Fruit fly (Drosophila melanogaster): ENCODE measurements around the gene neo.
A peak's percentile ranks its signal among the peaks of the same experiment; 100 is the strongest.

Gene neo

dm6 chr3R:29773833-29774324 is 45.1 kb upstream of the neo start (continued):
- TF ChIP-seq CG33557 (GFP tag; optimal IDR thresholded peaks at IDR 0.05) (no peak), btn (GFP tag; optimal IDR thresholded peaks at IDR 0.05) (peak; percentile 23), pros (GFP tag; optimal IDR thresholded peaks at IDR 0.05) (no peak), tgo (GFP tag; IDR thresholded peaks at IDR 0.05) (peak; percentile 80), sd (tag; optimal IDR thresholded peaks at IDR 0.05) (no peak), pfk (GFP tag; optimal IDR thresholded peaks at IDR 0.05) (no peak), hbn (GFP tag; IDR thresholded peaks at IDR 0.05; ENCODE audit: partially characterized antibody) (no peak), Drgx (GFP tag; IDR thresholded peaks at IDR 0.05) (peak; percentile 71), nom (GFP tag; optimal IDR thresholded peaks at IDR 0.05) (peak; percentile 19), croc (GFP tag; conservative IDR thresholded peaks at IDR 0.05) (peak; percentile 55; the same call in 2 of the 3 replicates), az2 (GFP tag; optimal IDR thresholded peaks at IDR 0.05) (peak; percentile 65), usp (GFP tag; optimal IDR thresholded peaks at IDR 0.05) (no peak), da (GFP tag; optimal IDR thresholded peaks at IDR 0.05) (no peak), Atf-2 (GFP tag; optimal IDR thresholded peaks at IDR 0.05) (peak; percentile 75), CG12299 (tag; optimal IDR thresholded peaks at IDR 0.05) (peak; percentile 12), CG2678 (tag; optimal IDR thresholded peaks at IDR 0.05) (peak; percentile 84), jing (GFP tag; optimal IDR thresholded peaks at IDR 0.05) (peak; percentile 52), CG32532 (GFP tag; IDR thresholded peaks at IDR 0.05) (peak; percentile 82), onecut (GFP tag; IDR thresholded peaks at IDR 0.05) (peak; percentile 10; the same call in 1 of the 2 replicates), sna (GFP tag; IDR thresholded peaks at IDR 0.05; ENCODE audit: partially characterized antibody) (no peak), so (GFP tag; IDR thresholded peaks at IDR 0.05) (peak; percentile 57; the same call in 2 of the 3 replicates), lab (GFP tag; optimal IDR thresholded peaks at IDR 0.05) (peak; percentile 72), CG15696 (tag; optimal IDR thresholded peaks at IDR 0.05) (peak; percentile 47), toy (GFP tag; IDR thresholded peaks at IDR 0.05) (peak; percentile 74), CG3838 (GFP tag; optimal IDR thresholded peaks at IDR 0.05) (no peak), al (GFP tag; IDR thresholded peaks at IDR 0.05) (peak; percentile 76), nerfin-1 (tag; optimal IDR thresholded peaks at IDR 0.05) (no peak), sob (GFP tag; IDR thresholded peaks at IDR 0.05) (peak; percentile 70), MTF-1 (GFP tag; optimal IDR thresholded peaks at IDR 0.05; ENCODE audit: borderline replicate concordance) (no peak), CG10321 (GFP tag; IDR thresholded peaks at IDR 0.05) (no peak), Atf3 (GFP tag; optimal IDR thresholded peaks at IDR 0.05) (peak; percentile 42), CG1832 (GFP tag; optimal IDR thresholded peaks at IDR 0.05) (no peak), Sox102F (GFP tag; optimal IDR thresholded peaks at IDR 0.05) (peak; percentile 77), ssp (GFP tag; IDR thresholded peaks at IDR 0.05) (peak; percentile 59), Nf-YA (GFP tag; IDR thresholded peaks at IDR 0.05) (peak; percentile 42; the same call in 1 of the 2 replicates), CG1603 (tag; optimal IDR thresholded peaks at IDR 0.05) (peak; percentile 23), CG3995 (GFP tag; optimal IDR thresholded peaks at IDR 0.05) (peak; percentile 32), Antp (GFP tag; optimal IDR thresholded peaks at IDR 0.05) (peak; percentile 74), Dfd (GFP tag; optimal IDR thresholded peaks at IDR 0.05) (no peak), bcd (GFP tag; optimal IDR thresholded peaks at IDR 0.05) (peak; percentile 74), run (tag; optimal IDR thresholded peaks at IDR 0.05) (no peak), HmgZ (tag; optimal IDR thresholded peaks at IDR 0.05) (peak; percentile 87), vvl (GFP tag; IDR thresholded peaks at IDR 0.05) (peak; percentile 69), Hsf (GFP tag; optimal IDR thresholded peaks at IDR 0.05) (peak; percentile 75), bab2 (GFP tag; optimal IDR thresholded peaks at IDR 0.05) (peak; percentile 76), CG4282 (GFP tag; optimal IDR thresholded peaks at IDR 0.05) (peak; percentile 57), Oaz (GFP tag; IDR thresholded peaks at IDR 0.05) (peak; percentile 49), abd-A (tag; optimal IDR thresholded peaks at IDR 0.05) (no peak), chinmo (GFP tag; IDR thresholded peaks at IDR 0.05; ENCODE audit: partially characterized antibody) (no peak), CG10209 (GFP tag; optimal IDR thresholded peaks at IDR 0.05) (peak; percentile 72), jumu (GFP tag; optimal IDR thresholded peaks at IDR 0.05) (peak; percentile 53)

Measured in whole organism, embryonic.